Fruit fly (Drosophila melanogaster) Kc167 (cell line): Measurements from ENCODE around the gene CG14893.

Experiments
- Myc ChIP-seq: fragments of >200 bp; optimal IDR thresholded peaks from 2 replicates; lab custom pipeline; 2017; ENCODE audit warnings: missing external identifiers
- Sin3A ChIP-seq: fragments of >200 bp; optimal IDR thresholded peaks from 2 replicates; lab custom pipeline; 2018; ENCODE audit warnings: missing external identifiers
- h ChIP-seq: fragments of >200 bp; optimal IDR thresholded peaks from 3 replicates; lab custom pipeline; 2018; ENCODE audit warnings: missing external identifiers
- insv ChIP-seq: fragments of >200 bp; optimal IDR thresholded peaks from 3 replicates; lab custom pipeline; 2018; ENCODE audit warnings: missing external identifiers
- psq ChIP-seq: fragments of >200 bp; optimal IDR thresholded peaks from 2 replicates; lab custom pipeline; 2017; ENCODE audit warnings: missing external identifiers
- ttk ChIP-seq: sonication (Bioruptor generic); optimal IDR thresholded peaks from 2 replicates; lab custom pipeline; 2017; ENCODE audit warnings: missing external identifiers

Gene CG14893

dm6 chr3R:16664144-16664825, 43.7 kb downstream of the CG14893 start:
- TF ChIP-seq Sin3A (lab: Kevin White, UChicago) = no peak
- TF ChIP-seq psq = no peak
- TF ChIP-seq h (lab: Kevin White, UChicago) = no peak
- TF ChIP-seq ttk (lab: Kevin White, UChicago) = no peak
- no peak for TF ChIP-seq Myc
- TF ChIP-seq insv = no peak
